Fruit fly (Drosophila melanogaster): ENCODE measurements around the gene CG14285.
A peak's percentile ranks its signal among the peaks of the same experiment; 100 is the strongest.

Gene CG14285

DNA sequence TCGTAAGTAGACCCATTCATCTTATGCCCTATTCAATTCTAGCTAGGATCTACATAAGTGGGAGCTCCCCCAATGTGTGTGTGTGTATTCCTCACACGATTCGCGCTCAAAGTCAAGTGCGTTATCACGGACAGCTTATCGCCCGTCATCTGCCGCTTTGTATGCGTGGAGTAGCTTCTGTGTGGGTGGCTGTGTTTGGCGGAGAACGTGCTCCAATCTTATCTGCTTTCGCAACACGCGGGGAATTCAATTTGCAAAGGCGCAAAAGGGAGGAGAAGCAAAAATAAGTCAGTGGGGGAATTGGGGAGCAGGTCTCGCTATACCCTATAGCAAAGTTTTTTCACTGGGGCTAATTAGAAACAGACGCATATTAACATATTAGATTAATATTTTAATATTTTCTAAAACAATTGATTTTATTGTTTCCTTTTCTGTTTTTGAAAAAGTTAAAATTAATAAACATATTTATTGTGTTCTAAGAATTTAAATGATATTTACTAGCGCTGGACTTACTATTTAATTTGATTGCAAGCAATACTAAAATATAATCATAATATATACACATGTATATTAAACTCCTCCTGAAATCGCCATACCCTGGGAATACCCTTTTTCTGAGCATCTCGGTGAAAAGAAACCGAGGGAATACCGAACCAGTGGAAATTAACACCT, 39.6 kb upstream of the CG14285 start (continued):
- TF ChIP-seq Opbp (GFP tag; IDR thresholded peaks at IDR 0.05; ENCODE audit: partially characterized antibody) (no peak), Sry-δ (GFP tag; optimal IDR thresholded peaks at IDR 0.05) (no peak), Antp (GFP tag; optimal IDR thresholded peaks at IDR 0.05) (no peak), CG10979 (tag; optimal IDR thresholded peaks at IDR 0.05) (peak; percentile 13), Ada2b (GFP tag; IDR thresholded peaks at IDR 0.05) (no peak), Vsx1 (GFP tag; optimal IDR thresholded peaks at IDR 0.05) (no peak), toy (GFP tag; IDR thresholded peaks at IDR 0.05) (no peak), pros (GFP tag; optimal IDR thresholded peaks at IDR 0.05) (no peak), eyg (GFP tag; optimal IDR thresholded peaks at IDR 0.05) (no peak), tna (GFP tag; IDR thresholded peaks at IDR 0.05; ENCODE audit: partially characterized antibody) (no peak), org-1 (GFP tag; optimal IDR thresholded peaks at IDR 0.05) (peak; percentile 21), HLH3B (GFP tag; IDR thresholded peaks at IDR 0.05) (no peak; the same call in 1 of the 2 replicates), Sry-β (GFP tag; optimal IDR thresholded peaks at IDR 0.05) (no peak), CG10654 (GFP tag; optimal IDR thresholded peaks at IDR 0.05) (no peak), ken (GFP tag; IDR thresholded peaks at IDR 0.05) (no peak), bcd (GFP tag; optimal IDR thresholded peaks at IDR 0.05) (peak; percentile 48), CG9932 (GFP tag; IDR thresholded peaks at IDR 0.05) (peak; percentile 52; the same call in 1 of the 2 replicates), lbe (GFP tag; optimal IDR thresholded peaks at IDR 0.05) (peak; percentile 46), otp (GFP tag; IDR thresholded peaks at IDR 0.05) (no peak), Mes4 (GFP tag; optimal IDR thresholded peaks at IDR 0.05) (no peak), CG6654 (GFP tag; optimal IDR thresholded peaks at IDR 0.05) (no peak), TFAM (GFP tag; optimal IDR thresholded peaks at IDR 0.05) (no peak), Fer2 (tag; optimal IDR thresholded peaks at IDR 0.05) (peak; percentile 40), sug (tag; optimal IDR thresholded peaks at IDR 0.05) (peak; percentile 86), caup (GFP tag; optimal IDR thresholded peaks at IDR 0.05; ENCODE audit: severe bottlenecking) (peak; percentile 34), gsb-n (tag; optimal IDR thresholded peaks at IDR 0.05) (no peak), E2f2 (GFP tag; IDR thresholded peaks at IDR 0.05) (no peak), HHEX (GFP tag; optimal IDR thresholded peaks at IDR 0.05) (peak; percentile 57), CG3281 (GFP tag; optimal IDR thresholded peaks at IDR 0.05) (peak; percentile 78), HmgZ (tag; optimal IDR thresholded peaks at IDR 0.05) (no peak), Camta (GFP tag; optimal IDR thresholded peaks at IDR 0.05) (no peak), croc (GFP tag; conservative IDR thresholded peaks at IDR 0.05) (no peak), Eip74EF (GFP tag; optimal IDR thresholded peaks at IDR 0.05) (no peak), kay (GFP tag; optimal IDR thresholded peaks at IDR 0.05) (no peak), Dek (tag; optimal IDR thresholded peaks at IDR 0.05) (no peak), ATbp (GFP tag; optimal IDR thresholded peaks at IDR 0.05) (no peak), CG3163 (GFP tag; optimal IDR thresholded peaks at IDR 0.05) (no peak), dmrt11E (tag; optimal IDR thresholded peaks at IDR 0.05) (no peak), CG2678 (tag; optimal IDR thresholded peaks at IDR 0.05) (peak; percentile 78), CG3847 (GFP tag; IDR thresholded peaks at IDR 0.05) (0 out of 2 replicates have a peak, but pooled peaks have one; percentile 27), CG2889 (GFP tag; IDR thresholded peaks at IDR 0.05) (no peak), CG12071 (GFP tag; optimal IDR thresholded peaks at IDR 0.05) (no peak), D19B (GFP tag; optimal IDR thresholded peaks at IDR 0.05) (peak; percentile 85), dati (GFP tag; IDR thresholded peaks at IDR 0.05) (no peak), Xrp1 (GFP tag; IDR thresholded peaks at IDR 0.05) (peak; percentile 33; the same call in 1 of the 2 replicates), pfk (GFP tag; optimal IDR thresholded peaks at IDR 0.05) (no peak), H2.0 (GFP tag; IDR thresholded peaks at IDR 0.05) (no peak), CG13624 (GFP tag; optimal IDR thresholded peaks at IDR 0.05) (no peak), onecut (GFP tag; IDR thresholded peaks at IDR 0.05) (no peak), Jarid2 (GFP tag; optimal IDR thresholded peaks at IDR 0.05) (no peak)

All from whole organism, embryonic.